Worm (Caenorhabditis elegans) whole organism, early embryonic: ENCODE results near the gene srh-111.

ENCODE experiments used
- B0310.2 ChIP-seq: sonication (generic microtip); optimal IDR thresholded peaks from 2 replicates; lab custom pipeline; 2016; ENCODE audit warnings: mild to moderate bottlenecking, missing genetic modification characterization, missing compliant biosample characterization
- ama-1 ChIP-seq: fragments of 150-350 bp; optimal IDR thresholded peaks from 2 replicates; lab custom pipeline; 2014
- ceh-13 ChIP-seq: fragments of 200-800 bp; sonication (Bioruptor generic); optimal IDR thresholded peaks from 2 replicates; lab custom pipeline; 2018; ENCODE audit warnings: mild to moderate bottlenecking, missing genetic modification characterization, missing compliant biosample characterization
- ceh-36 ChIP-seq: sonication (generic microtip); optimal IDR thresholded peaks from 2 replicates; lab custom pipeline; 2016; ENCODE audit warnings: missing genetic modification characterization, inconsistent platforms, missing compliant biosample characterization
- ets-7 ChIP-seq: sonication (generic microtip); optimal IDR thresholded peaks from 2 replicates; lab custom pipeline; 2016; ENCODE audit warnings: missing genotype, missing genetic modification characterization, missing compliant biosample characterization
- hmbx-1 ChIP-seq: sonication (generic microtip); optimal IDR thresholded peaks from 2 replicates; lab custom pipeline; 2016; ENCODE audit warnings: mild to moderate bottlenecking, missing genetic modification characterization, missing compliant biosample characterization
- hnd-1 ChIP-seq: sonication (generic microtip); optimal IDR thresholded peaks from 2 replicates; lab custom pipeline; 2016; ENCODE audit warnings: missing genetic modification characterization, missing compliant biosample characterization
- scrt-1 ChIP-seq: fragments of 200-800 bp; sonication (Bioruptor generic); IDR thresholded peaks from 2 replicates; pipeline ENCODE4 v1.3.6; 2022; ENCODE audit warnings: missing genetic modification characterization, missing compliant biosample characterization
- sea-1 ChIP-seq: fragments of 200-800 bp; sonication (Bioruptor generic); conservative IDR thresholded peaks from 2 replicates; pipeline ENCODE4 v1.3.6; 2022; ENCODE audit warnings: missing genetic modification characterization, missing compliant biosample characterization
- tbx-37 ChIP-seq: fragments of 200-800 bp; sonication (Bioruptor generic); conservative IDR thresholded peaks from 2 replicates; pipeline ENCODE4 v1.3.6; 2022; ENCODE audit warnings: missing genetic modification reagents, missing genetic modification characterization, missing compliant biosample characterization
- tra-4 ChIP-seq: sonication (generic microtip); optimal IDR thresholded peaks from 2 replicates; lab custom pipeline; 2017; ENCODE audit warnings: missing genetic modification characterization, missing compliant biosample characterization

ce11 chrV:17473699-17474098 is 11.3 kb downstream of the srh-111 start, which contains the start of gene srh-123:
- TF ChIP-seq hmbx-1 (tag; lab: Kevin White, UChicago), result no peak
- no peak for TF ChIP-seq ama-1 (lab: Kevin White, UChicago)
- no peak for TF ChIP-seq ceh-36
- TF ChIP-seq scrt-1, result no peak
- TF ChIP-seq sea-1, result no peak
- TF ChIP-seq ceh-13 (GFP tag; lab: Kevin White, UChicago), result no peak
- TF ChIP-seq hnd-1 (tag; lab: Kevin White, UChicago), result no peak
- no peak for TF ChIP-seq tbx-37 (GFP tag; lab: Robert Waterston, UW)
- no peak for TF ChIP-seq B0310.2 (tag; lab: Kevin White, UChicago)
- TF ChIP-seq ets-7 (tag; lab: Kevin White, UChicago), result no peak
- no peak for TF ChIP-seq tra-4 (tag; lab: Kevin White, UChicago)
